Worm (Caenorhabditis elegans) whole organism, mixed stage, embryonic: ENCODE results near the gene T19C3.3.

Experiments
- elt-1 ChIP-seq: sonication (generic microtip); optimal IDR thresholded peaks from 2 replicates; lab custom pipeline; 2017; ENCODE audit warnings: missing genetic modification characterization, mild to moderate bottlenecking, missing compliant biosample characterization, antibody characterized with exemption, moderate library complexity, borderline replicate concordance; ENCODE audit not compliant: insufficient read depth
- elt-3 ChIP-seq: fragments of 150-350 bp; optimal IDR thresholded peaks from 2 replicates; lab custom pipeline; 2014; ENCODE audit warnings: missing biosample characterization, missing genetic modification characterization
- flh-1 ChIP-seq: fragments of 200-800 bp; sonication (Bioruptor generic); optimal IDR thresholded peaks from 2 replicates; lab custom pipeline; 2018; ENCODE audit warnings: mild to moderate bottlenecking, missing genetic modification characterization, moderate library complexity, missing compliant biosample characterization
- lin-13 ChIP-seq: fragments of 150-350 bp; optimal IDR thresholded peaks from 2 replicates; lab custom pipeline; 2014; ENCODE audit warnings: missing biosample characterization, missing genetic modification characterization
- lsy-2 ChIP-seq: fragments of 150-350 bp; optimal IDR thresholded peaks from 2 replicates; lab custom pipeline; 2014; ENCODE audit warnings: missing biosample characterization, missing genetic modification characterization
- mab-5 ChIP-seq: fragments of 150-350 bp; optimal IDR thresholded peaks from 2 replicates; lab custom pipeline; 2014; ENCODE audit warnings: missing biosample characterization, missing genetic modification characterization
- mep-1 ChIP-seq: fragments of 150-350 bp; optimal IDR thresholded peaks from 2 replicates; lab custom pipeline; 2017; ENCODE audit warnings: missing biosample characterization, missing genetic modification reagents, missing genetic modification characterization, inconsistent platforms
- nhr-2 ChIP-seq: fragments of 150-350 bp; optimal IDR thresholded peaks from 2 replicates; lab custom pipeline; 2014; ENCODE audit warnings: missing biosample characterization, missing genetic modification characterization
- nhr-76 ChIP-seq: sonication (generic microtip); optimal IDR thresholded peaks from 2 replicates; lab custom pipeline; 2017; ENCODE audit warnings: missing biosample characterization, missing genetic modification characterization
- pha-4 ChIP-seq: fragments of 150-350 bp; optimal IDR thresholded peaks from 2 replicates; lab custom pipeline; 2018; ENCODE audit warnings: missing biosample characterization, missing genetic modification reagents, missing genetic modification characterization
- snpc-4 ChIP-seq: fragments of 150-350 bp; optimal IDR thresholded peaks from 2 replicates; lab custom pipeline; 2014; ENCODE audit warnings: missing biosample characterization, missing genetic modification characterization
- unc-39 ChIP-seq: fragments of 150-350 bp; optimal IDR thresholded peaks from 2 replicates; lab custom pipeline; 2014; ENCODE audit warnings: missing biosample characterization, missing genetic modification characterization
- unc-62 ChIP-seq: fragments of 150-350 bp; optimal IDR thresholded peaks from 2 replicates; lab custom pipeline; 2014; ENCODE audit warnings: missing biosample characterization, missing genetic modification reagents, missing genetic modification characterization
- ztf-11 ChIP-seq: fragments of 150-350 bp; optimal IDR thresholded peaks from 2 replicates; lab custom pipeline; 2014; ENCODE audit warnings: missing biosample characterization, missing genetic modification characterization

- TF ChIP-seq pha-4 (no peak), snpc-4 (tag; lab: Kevin White, UChicago) (no peak), flh-1 (no peak), unc-39 (no peak), unc-62 (GFP tag; lab: Kevin White, UChicago) (no peak), ztf-11 (tag; lab: Kevin White, UChicago) (no peak), mab-5 (tag; lab: Kevin White, UChicago) (no peak), lin-13 (tag; lab: Kevin White, UChicago) (no peak), nhr-2 (tag; lab: Kevin White, UChicago) (no peak), mep-1 (tag; lab: Kevin White, UChicago) (no peak), lsy-2 (tag; lab: Kevin White, UChicago) (no peak), nhr-76 (tag; lab: Kevin White, UChicago) (no peak), elt-3 (tag; lab: Kevin White, UChicago) (no peak), elt-1 (no peak)
These were observed 32.1 kb upstream of the T19C3.3 start, which contains the start of gene orai-1 for ce11 chrIII:646454-646853.
